Fruit fly (Drosophila melanogaster): ENCODE data around the gene comt.

The comt gene

DNA sequence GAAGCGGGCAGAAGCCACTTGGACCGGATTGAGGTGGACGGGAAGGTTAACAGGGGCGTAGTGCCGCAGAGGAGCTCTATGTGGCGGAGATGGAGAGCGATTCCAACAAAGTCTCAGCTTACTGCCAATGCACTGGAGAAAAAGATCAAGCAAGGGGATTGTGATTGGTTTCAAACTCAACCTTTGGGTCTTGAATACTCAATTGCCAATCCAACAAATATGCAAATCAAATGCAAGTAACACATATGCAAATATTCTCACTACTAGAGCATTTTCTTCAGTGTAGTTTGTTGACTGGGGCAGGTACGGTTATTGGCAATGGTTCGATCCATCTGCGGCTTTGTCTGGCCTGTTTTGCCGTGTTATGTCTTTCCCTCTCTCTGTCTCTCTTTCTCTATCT lies 7.5 kb upstream of the comt start (continued):
- TF ChIP-seq CG14667 (GFP tag; IDR thresholded peaks at IDR 0.05) (peak; percentile 53; the same call in 1 of the 2 replicates), Ssrp (tag; optimal IDR thresholded peaks at IDR 0.05) (peak; percentile 67), dpn (GFP tag; optimal IDR thresholded peaks at IDR 0.05) (peak; percentile 85 to 86), CG12659 (GFP tag; optimal IDR thresholded peaks at IDR 0.05) (peak; percentile 62), CG13424 (tag; optimal IDR thresholded peaks at IDR 0.05) (peak; percentile 68), ro (GFP tag; IDR thresholded peaks at IDR 0.05) (0 out of 2 replicates have a peak, but pooled peaks have one; percentile 29), CG5953 (GFP tag; IDR thresholded peaks at IDR 0.05) (peak; percentile 70; the same call in 1 of the 2 replicates), CG5245 (GFP tag; optimal IDR thresholded peaks at IDR 0.05) (peak; percentile 65), CG1792 (GFP tag; optimal IDR thresholded peaks at IDR 0.05) (peak; percentile 75), CG17385 (GFP tag; optimal IDR thresholded peaks at IDR 0.05) (peak; percentile 58), CG3847 (GFP tag; IDR thresholded peaks at IDR 0.05) (peak; percentile 55), en (GFP tag; optimal IDR thresholded peaks at IDR 0.05) (peak; percentile 67), crol (GFP tag; IDR thresholded peaks at IDR 0.05) (0 out of 2 replicates have a peak, but pooled peaks have one; percentile 10), Xrp1 (GFP tag; IDR thresholded peaks at IDR 0.05) (peak; percentile 81), CG11093 (GFP tag; IDR thresholded peaks at IDR 0.05) (peak; percentile 72; the same call in 2 of the 3 replicates), vnd (GFP tag; IDR thresholded peaks at IDR 0.05; ENCODE audit: partially characterized antibody) (no peak), ab (GFP tag; optimal IDR thresholded peaks at IDR 0.05) (peak; percentile 79), CG1602 (GFP tag; optimal IDR thresholded peaks at IDR 0.05) (peak; percentile 54), esg (GFP tag; conservative IDR thresholded peaks at IDR 0.05) (peak; percentile 73), ash1 (GFP tag; optimal IDR thresholded peaks at IDR 0.05) (no peak), vfl (GFP tag; optimal IDR thresholded peaks at IDR 0.05) (no peak), Nf-YA (GFP tag; IDR thresholded peaks at IDR 0.05) (0 out of 2 replicates have a peak, but pooled peaks have one; percentile 24), Meics (GFP tag; optimal IDR thresholded peaks at IDR 0.05) (peak; percentile 71), Dip2 (GFP tag; IDR thresholded peaks at IDR 0.05) (no peak), CG4617 (GFP tag; optimal IDR thresholded peaks at IDR 0.05; ENCODE audit: borderline replicate concordance) (peak; percentile 44), CG17612 (GFP tag; IDR thresholded peaks at IDR 0.05) (0 out of 2 replicates have a peak, but pooled peaks have one; percentile 11), corto (GFP tag; optimal IDR thresholded peaks at IDR 0.05) (peak; percentile 86), C15 (GFP tag; IDR thresholded peaks at IDR 0.05) (no peak), CG8765 (GFP tag; IDR thresholded peaks at IDR 0.05) (no peak), CG11085 (GFP tag; IDR thresholded peaks at IDR 0.05) (peak; percentile 49), lilli (GFP tag; optimal IDR thresholded peaks at IDR 0.05) (peak; percentile 89), Fer1 (GFP tag; optimal IDR thresholded peaks at IDR 0.05) (peak; percentile 73), CG1024 (GFP tag; IDR thresholded peaks at IDR 0.05) (peak; percentile 63; the same call in 1 of the 2 replicates), al (GFP tag; IDR thresholded peaks at IDR 0.05) (no peak), Hr51 (GFP tag; optimal IDR thresholded peaks at IDR 0.05) (peak; percentile 62 to 73), z (GFP tag; IDR thresholded peaks at IDR 0.05) (no peak), pum (GFP tag; optimal IDR thresholded peaks at IDR 0.05) (peak; percentile 90), CG2129 (GFP tag; IDR thresholded peaks at IDR 0.05; ENCODE audit: partially characterized antibody) (no peak), cas (GFP tag; IDR thresholded peaks at IDR 0.05) (0 out of 2 replicates have a peak, but pooled peaks have one; percentile 24), bowl (GFP tag; IDR thresholded peaks at IDR 0.05) (no peak), CG32767 (GFP tag; IDR thresholded peaks at IDR 0.05) (0 out of 2 replicates have a peak, but pooled peaks have one; percentile 21), Optix (GFP tag; IDR thresholded peaks at IDR 0.05) (peak; percentile 85), org-1 (GFP tag; optimal IDR thresholded peaks at IDR 0.05) (peak; percentile 77), CG7745 (tag; optimal IDR thresholded peaks at IDR 0.05) (no peak), bigmax (GFP tag; optimal IDR thresholded peaks at IDR 0.05) (no peak), CG1647 (GFP tag; optimal IDR thresholded peaks at IDR 0.05) (peak; percentile 47), gcm (GFP tag; optimal IDR thresholded peaks at IDR 0.05) (peak; percentile 38), CG10147 (GFP tag; optimal IDR thresholded peaks at IDR 0.05) (peak; percentile 51), CG2199 (GFP tag; IDR thresholded peaks at IDR 0.05) (no peak), CG3838 (GFP tag; optimal IDR thresholded peaks at IDR 0.05) (no peak), shn (GFP tag; optimal IDR thresholded peaks at IDR 0.05) (peak; percentile 71)
